Worm (Caenorhabditis elegans): ENCODE results near the gene mig-2.

The mig-2 gene

ce11 chrX:11522058-11522757 lies 26.2 kb upstream of the mig-2 start, which contains the start of gene sdc-2 (continued):
- peak; percentile 29 for TF ChIP-seq aly-2 (tag; optimal IDR thresholded peaks at IDR 0.05)
- TF ChIP-seq hlh-17 (GFP tag; optimal IDR thresholded peaks at IDR 0.05; ENCODE audit: borderline replicate concordance), result no peak
- no peak for TF ChIP-seq tbx-2 (tag; optimal IDR thresholded peaks at IDR 0.05)
- no peak for TF ChIP-seq pax-3 (tag; optimal IDR thresholded peaks at IDR 0.05)
- TF ChIP-seq vab-15 (tag; optimal IDR thresholded peaks at IDR 0.05), result no peak
- TF ChIP-seq lin-13 (GFP tag; optimal IDR thresholded peaks at IDR 0.05), result peak; percentile 12
- TF ChIP-seq sptf-1 (tag; optimal IDR thresholded peaks at IDR 0.05), result no peak
- TF ChIP-seq C16A3.4 (tag; optimal IDR thresholded peaks at IDR 0.05), result peak; percentile 90

ce11 chrX:11523704-11524103 lies 24.7 kb upstream of the mig-2 start:
- TF ChIP-seq mdl-1 (tag; optimal IDR thresholded peaks at IDR 0.05) (no peak), unc-62 (GFP tag; optimal IDR thresholded peaks at IDR 0.05) (no peak)

- TF ChIP-seq irx-1 (tag; optimal IDR thresholded peaks at IDR 0.05) (no peak), mef-2 (tag; optimal IDR thresholded peaks at IDR 0.05) (no peak), nhr-20 (tag; optimal IDR thresholded peaks at IDR 0.05) (peak; percentile 71), elt-2 (tag; optimal IDR thresholded peaks at IDR 0.05) (no peak), nhr-71 (tag; optimal IDR thresholded peaks at IDR 0.05) (no peak), blmp-1 (tag; optimal IDR thresholded peaks at IDR 0.05) (peak; percentile 26), snu-23 (GFP tag; optimal IDR thresholded peaks at IDR 0.05) (peak; percentile 19), lir-3 (tag; optimal IDR thresholded peaks at IDR 0.05; ENCODE audit: poor library complexity) (no peak), nhr-85 (tag) (peak; percentile 82), aha-1 (tag; optimal IDR thresholded peaks at IDR 0.05) (no peak), unc-130 (tag; optimal IDR thresholded peaks at IDR 0.05) (no peak), C16A3.4 (tag; optimal IDR thresholded peaks at IDR 0.05) (no peak), nhr-90 (tag; optimal IDR thresholded peaks at IDR 0.05; ENCODE audit: poor library complexity) (no peak), elt-3 (tag; optimal IDR thresholded peaks at IDR 0.05) (peak in 1 of 6 experiments; percentile 32), dsc-1 (tag; optimal IDR thresholded peaks at IDR 0.05) (no peak), efl-3 (GFP tag; optimal IDR thresholded peaks at IDR 0.05) (no peak), Y116A8C.19 (tag; optimal IDR thresholded peaks at IDR 0.05; ENCODE audit: borderline replicate concordance) (no peak), lin-13 (GFP tag; optimal IDR thresholded peaks at IDR 0.05) (no peak), nhr-19 (GFP tag; conservative IDR thresholded peaks at IDR 0.05) (peak; percentile 61), pax-3 (tag; optimal IDR thresholded peaks at IDR 0.05) (no peak), sptf-1 (tag; optimal IDR thresholded peaks at IDR 0.05) (no peak), ets-5 (GFP tag; IDR thresholded peaks at IDR 0.05) (no peak), C34B4.2 (tag; optimal IDR thresholded peaks at IDR 0.05) (no peak)
These were observed 14.8 kb upstream of the mig-2 start, which contains the start of gene C35C5.8 for ce11 chrX:11533543-11534003. TSS of gene C35C5.8 (plus strand) at chrX:11533593.

ce11 chrX:11534443-11534842 lies 14.0 kb upstream of the mig-2 start:
- TF ChIP-seq nhr-85 (tag) (peak; percentile 13), sptf-1 (tag; optimal IDR thresholded peaks at IDR 0.05) (no peak), elt-3 (tag; optimal IDR thresholded peaks at IDR 0.05) (peak in 2 of 6 experiments; percentile 11 to 73), blmp-1 (tag; optimal IDR thresholded peaks at IDR 0.05) (peak; percentile 62), nhr-19 (GFP tag; conservative IDR thresholded peaks at IDR 0.05) (0 out of 2 replicates have a peak, but pooled peaks have one; percentile 35), nhr-20 (tag; optimal IDR thresholded peaks at IDR 0.05) (peak; percentile 52), ceh-63 (GFP tag; optimal IDR thresholded peaks at IDR 0.05) (no peak), lin-14 (GFP tag; optimal IDR thresholded peaks at IDR 0.05) (no peak), lsy-2 (tag; optimal IDR thresholded peaks at IDR 0.05) (no peak), efl-1 (optimal IDR thresholded peaks at IDR 0.05) (no peak), efl-1 (GFP tag; optimal IDR thresholded peaks at IDR 0.05 in 1 of 2) (peak in 1 of 2 experiments; percentile 18)

Data from whole organism, L1 larva.